Fruit fly (Drosophila melanogaster) ovary, adult (tissue): ENCODE results near the gene CG43064.
A peak's percentile ranks its signal among the peaks of the same experiment; 100 is the strongest.

ENCODE experiments used
- CG17801 ChIP-seq: fragments of 200-800 bp; optimal IDR thresholded peaks from 2 replicates; lab custom pipeline; 2019; ENCODE audit warnings: missing biosample characterization, mild to moderate bottlenecking, missing genetic modification characterization, moderate library complexity; ENCODE audit not compliant: partially characterized antibody

CG43064 gene

dm6 chr3L:11789773-11790172, 46.7 kb downstream of the CG43064 start, which contains the start of gene Pi3K68D:
Pi3K68D (minus strand) TSS chr3L:11790013.
- peak; percentile 21 for TF ChIP-seq CG17801 (GFP tag; lab: Kevin White, UChicago)

- no peak for TF ChIP-seq CG17801 (GFP tag; lab: Kevin White, UChicago)
Measured at dm6 chr3L:11788936-11789352, 47.6 kb downstream of the CG43064 start.

dm6 chr3L:11788195-11788594, 48.3 kb downstream of the CG43064 start:
- no peak for TF ChIP-seq CG17801 (GFP tag; lab: Kevin White, UChicago)

- TF ChIP-seq CG17801 (GFP tag; lab: Kevin White, UChicago), result no peak
Measured at dm6 chr3L:11785291-11785690, 51.2 kb downstream of the CG43064 start.
